Fruit fly (Drosophila melanogaster): ENCODE results near the gene CG17154.

DNA sequence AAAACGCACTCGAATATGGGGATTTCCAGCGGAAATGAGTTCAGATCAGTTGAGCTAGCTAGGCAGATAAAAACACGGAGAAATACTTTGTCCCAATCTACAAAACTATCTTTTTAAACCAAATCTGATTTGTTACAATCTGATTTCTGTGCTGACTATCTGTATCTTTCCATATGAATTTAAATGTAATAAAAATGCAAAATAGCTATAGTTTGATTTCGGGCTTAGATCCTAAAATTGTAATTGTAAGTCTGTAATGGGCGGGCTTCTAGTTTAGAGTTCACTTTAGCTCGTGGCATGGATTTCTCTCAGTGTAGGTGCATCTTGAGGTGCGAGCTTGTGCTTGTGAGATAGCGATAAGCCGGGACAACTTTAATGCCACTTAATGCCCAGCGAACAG lies 26.2 kb upstream of the CG17154 start:
- TF ChIP-seq CG33017 (tag; optimal IDR thresholded peaks at IDR 0.05) (no peak), cnc (optimal IDR thresholded peaks at IDR 0.05) (no peak), ovo (GFP tag; optimal IDR thresholded peaks at IDR 0.05) (no peak), CG7045 (GFP tag; optimal IDR thresholded peaks at IDR 0.05) (no peak), CG14711 (tag; optimal IDR thresholded peaks at IDR 0.05) (no peak), CG11617 (GFP tag; optimal IDR thresholded peaks at IDR 0.05) (no peak), CG7101 (tag; optimal IDR thresholded peaks at IDR 0.05) (no peak), Crg-1 (GFP tag; optimal IDR thresholded peaks at IDR 0.05) (no peak), bab1 (GFP tag; optimal IDR thresholded peaks at IDR 0.05) (no peak), Mnt (GFP tag; optimal IDR thresholded peaks at IDR 0.05) (no peak), kay (GFP tag; ENCODE audit: borderline replicate concordance) (no peak)
